Fruit fly (Drosophila melanogaster): Measurements from ENCODE around the gene CG17294.

CG17294 gene

DNA sequence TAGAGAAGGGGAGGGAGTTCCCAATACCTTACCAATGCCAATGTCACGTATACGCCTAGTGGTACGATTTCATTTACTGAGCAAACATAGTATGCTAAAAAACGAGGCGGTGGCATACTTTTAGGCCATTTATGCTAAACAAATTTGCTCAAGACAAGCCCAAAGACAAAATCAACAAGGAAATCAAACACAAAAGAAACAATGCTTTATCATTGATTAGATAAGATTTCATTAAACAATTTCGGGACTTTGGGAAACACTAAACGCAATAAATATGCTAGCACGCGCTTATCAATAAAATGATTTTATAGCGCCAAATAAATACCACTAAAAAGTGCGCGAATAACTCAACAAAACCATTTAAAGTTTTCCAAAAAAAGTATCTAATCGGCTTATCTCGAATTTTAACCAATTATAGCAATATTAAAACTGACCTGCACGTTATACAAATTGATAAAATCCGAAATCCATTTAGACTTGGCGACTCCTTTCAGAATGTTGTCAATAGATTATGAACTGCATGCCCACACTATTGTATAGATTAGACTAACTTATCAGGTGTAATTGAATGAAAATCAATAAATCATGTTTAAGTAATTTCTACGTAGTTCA, 26.2 kb upstream of the CG17294 start (continued):
- peak; percentile 73 for TF ChIP-seq mirr (GFP tag; optimal IDR thresholded peaks at IDR 0.05)
- TF ChIP-seq run (tag; optimal IDR thresholded peaks at IDR 0.05): no peak
- peak; percentile 75 for TF ChIP-seq Fer1 (GFP tag; optimal IDR thresholded peaks at IDR 0.05)
- TF ChIP-seq CG6683 (GFP tag; optimal IDR thresholded peaks at IDR 0.05): peak; percentile 2
- TF ChIP-seq CG18619 (GFP tag; optimal IDR thresholded peaks at IDR 0.05): peak; percentile 8
- TF ChIP-seq exex (tag; optimal IDR thresholded peaks at IDR 0.05): peak; percentile 88
- TF ChIP-seq CG12942 (GFP tag; optimal IDR thresholded peaks at IDR 0.05): no peak
- no peak; the same call in 1 of the 2 replicates for TF ChIP-seq Awh (GFP tag; IDR thresholded peaks at IDR 0.05)
- peak; percentile 33 for TF ChIP-seq CoRest (tag; optimal IDR thresholded peaks at IDR 0.05)
- TF ChIP-seq Adf1 (GFP tag; IDR thresholded peaks at IDR 0.05): no peak
- peak; percentile 35 for TF ChIP-seq CG5180 (GFP tag; optimal IDR thresholded peaks at IDR 0.05)
- no peak for TF ChIP-seq CG12155 (GFP tag; optimal IDR thresholded peaks at IDR 0.05)
- peak; percentile 59 for TF ChIP-seq CG17359 (tag; optimal IDR thresholded peaks at IDR 0.05)
- TF ChIP-seq CG32767 (GFP tag; IDR thresholded peaks at IDR 0.05): no peak
- TF ChIP-seq B-H2 (GFP tag; optimal IDR thresholded peaks at IDR 0.05): peak; percentile 49
- TF ChIP-seq CG3281 (GFP tag; optimal IDR thresholded peaks at IDR 0.05): peak; percentile 60
- peak; percentile 80 for TF ChIP-seq ATbp (GFP tag; optimal IDR thresholded peaks at IDR 0.05)
- no peak for TF ChIP-seq CG9797 (GFP tag; optimal IDR thresholded peaks at IDR 0.05)
- TF ChIP-seq sens (GFP tag): peak; percentile 55
- no peak for TF ChIP-seq CG5245 (GFP tag; optimal IDR thresholded peaks at IDR 0.05)
- peak; percentile 41 for TF ChIP-seq Dek (tag; optimal IDR thresholded peaks at IDR 0.05)
- TF ChIP-seq CG12219 (GFP tag; optimal IDR thresholded peaks at IDR 0.05): peak; percentile 39
- no peak for TF ChIP-seq CG6254 (GFP tag; optimal IDR thresholded peaks at IDR 0.05)
- peak; percentile 41 for TF ChIP-seq MTF-1 (GFP tag; optimal IDR thresholded peaks at IDR 0.05; ENCODE audit: borderline replicate concordance)
- TF ChIP-seq CG9609 (GFP tag; optimal IDR thresholded peaks at IDR 0.05): no peak
- TF ChIP-seq Xbp1 (GFP tag; optimal IDR thresholded peaks at IDR 0.05): no peak
- peak; percentile 63 for TF ChIP-seq CG15269 (tag; optimal IDR thresholded peaks at IDR 0.05)
- TF ChIP-seq NfI (GFP tag; optimal IDR thresholded peaks at IDR 0.05): peak; percentile 2
- no peak for TF ChIP-seq hkb (optimal IDR thresholded peaks at IDR 0.05)
- peak; percentile 72 for TF ChIP-seq hkb (GFP tag; IDR thresholded peaks at IDR 0.05)
- TF ChIP-seq CG4707 (GFP tag; optimal IDR thresholded peaks at IDR 0.05): peak; percentile 35
- TF ChIP-seq Nf-YB (GFP tag; optimal IDR thresholded peaks at IDR 0.05): peak; percentile 3
- peak; percentile 39 for TF ChIP-seq Asciz (GFP tag; optimal IDR thresholded peaks at IDR 0.05)
- no peak for TF ChIP-seq jumu (GFP tag; optimal IDR thresholded peaks at IDR 0.05)
- peak; percentile 57 for TF ChIP-seq CG34376 (GFP tag; optimal IDR thresholded peaks at IDR 0.05)
- TF ChIP-seq grau (tag; optimal IDR thresholded peaks at IDR 0.05): peak; percentile 25
- TF ChIP-seq MESR4 (GFP tag; optimal IDR thresholded peaks at IDR 0.05): no peak
- TF ChIP-seq BEAF-32 (GFP tag; optimal IDR thresholded peaks at IDR 0.05): no peak
- TF ChIP-seq Jarid2 (GFP tag; optimal IDR thresholded peaks at IDR 0.05): peak; percentile 19
- peak; percentile 86 for TF ChIP-seq Med (GFP tag)
- TF ChIP-seq PHDP (tag; optimal IDR thresholded peaks at IDR 0.05): peak; percentile 69
- TF ChIP-seq gem (tag; optimal IDR thresholded peaks at IDR 0.05): peak; percentile 50
- no peak for TF ChIP-seq Drgx (GFP tag; IDR thresholded peaks at IDR 0.05)
- TF ChIP-seq dpn (GFP tag; optimal IDR thresholded peaks at IDR 0.05): peak in 1 of 2 experiments; percentile 21
- TF ChIP-seq H2.0 (GFP tag; IDR thresholded peaks at IDR 0.05): 0 out of 2 replicates have a peak, but pooled peaks have one; percentile 8
- TF ChIP-seq CrebB (tag; optimal IDR thresholded peaks at IDR 0.05): peak; percentile 71
- no peak for TF ChIP-seq CG8290 (GFP tag; optimal IDR thresholded peaks at IDR 0.05)
- TF ChIP-seq CG8290 (tag; optimal IDR thresholded peaks at IDR 0.05): peak in 1 of 2 experiments; percentile 63
- TF ChIP-seq caup (GFP tag; optimal IDR thresholded peaks at IDR 0.05; ENCODE audit: severe bottlenecking): peak; percentile 54
